Worm (Caenorhabditis elegans) whole organism, L1 larva: ENCODE results near the gene lpr-3.

Experiments used
- blmp-1 ChIP-seq: fragments of 150-350 bp; optimal IDR thresholded peaks from 2 replicates; lab custom pipeline; 2014; ENCODE audit warnings: missing biosample characterization, missing genetic modification characterization
- dpl-1 ChIP-seq, 3 experiments: fragments of 150-350 bp in 2 of 3; sonication (generic microtip) in 1 of 3; optimal IDR thresholded peaks; 2 replicates each; lab custom pipeline; 2014 to 2017; ENCODE audit warnings: missing biosample characterization in 3 of 3, missing genetic modification characterization in 3 of 3, missing genetic modification reagents in 3 of 3
- mdl-1 ChIP-seq, 2 experiments: fragments of 150-350 bp; optimal IDR thresholded peaks; 2 replicates each; lab custom pipeline; 2014 to 2017; ENCODE audit warnings: missing biosample characterization in 2 of 2, missing genetic modification characterization in 2 of 2, inconsistent platforms in 1 of 2
- nhr-11 ChIP-seq: fragments of 150-350 bp; optimal IDR thresholded peaks from 2 replicates; lab custom pipeline; 2014; ENCODE audit warnings: missing biosample characterization, missing genetic modification characterization
- nhr-28 ChIP-seq: fragments of 150-350 bp; optimal IDR thresholded peaks from 2 replicates; lab custom pipeline; 2014; ENCODE audit warnings: missing biosample characterization, missing genetic modification characterization
- nhr-85 ChIP-seq: sonication (generic microtip); peaks from one replicate; lab custom pipeline; 2016; ENCODE audit warnings: missing genetic modification characterization, inconsistent platforms, missing compliant biosample characterization
- rnt-1 ChIP-seq: sonication (generic microtip); optimal IDR thresholded peaks from 2 replicates; lab custom pipeline; 2016; ENCODE audit warnings: mild to moderate bottlenecking, missing genetic modification characterization, moderate library complexity, missing compliant biosample characterization

DNA sequence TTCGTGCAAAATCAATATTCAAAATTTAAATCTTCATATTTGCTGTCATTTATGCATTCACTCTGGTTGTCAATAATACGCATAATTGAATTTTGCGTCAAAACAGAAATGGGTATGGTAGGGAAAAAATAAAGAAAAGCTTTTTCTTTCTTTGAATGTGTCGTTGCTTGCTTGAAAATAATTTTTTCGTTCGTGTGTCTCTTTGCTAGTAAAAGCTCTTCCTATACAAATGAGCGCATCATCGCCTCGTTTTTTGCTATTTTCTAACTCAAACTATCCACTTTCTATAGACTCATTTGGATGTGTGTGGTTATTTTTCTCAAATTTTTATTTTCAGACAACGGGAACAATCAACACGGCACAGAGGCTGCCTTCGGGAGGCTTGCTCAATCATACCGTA lies 28.6 kb upstream of the lpr-3 start, which contains the start of gene ldb-1:
- TF ChIP-seq mdl-1 (tag; optimal IDR thresholded peaks at IDR 0.05; lab: Kevin White, UChicago) (no peak), nhr-28 (no peak), nhr-11 (tag; lab: Kevin White, UChicago) (no peak), blmp-1 (no peak), dpl-1 (GFP tag; optimal IDR thresholded peaks at IDR 0.05; lab: Kevin White, UChicago) (no peak), rnt-1 (no peak), nhr-85 (no peak)
